Worm (Caenorhabditis elegans) whole organism, late embryonic: ENCODE data around the gene K07C5.3.

Source experiments
- F13H6.1 ChIP-seq: sonication (generic microtip); optimal IDR thresholded peaks from 2 replicates; lab custom pipeline; 2016; ENCODE audit warnings: missing genetic modification characterization, missing compliant biosample characterization
- ceh-9 ChIP-seq: sonication (generic microtip); optimal IDR thresholded peaks from 2 replicates; lab custom pipeline; 2016; ENCODE audit warnings: mild to moderate bottlenecking, missing genetic modification characterization, inconsistent platforms, missing compliant biosample characterization
- dve-1 ChIP-seq: sonication (generic microtip); optimal IDR thresholded peaks from 2 replicates; lab custom pipeline; 2017; ENCODE audit warnings: antibody characterized with exemption, mild to moderate bottlenecking, missing genetic modification characterization, missing compliant biosample characterization
- elt-2 ChIP-seq: sonication (generic microtip); optimal IDR thresholded peaks from 2 replicates; lab custom pipeline; 2016; ENCODE audit warnings: missing genetic modification reagents, missing genetic modification characterization, missing compliant biosample characterization
- fkh-10 ChIP-seq: fragments of 150-350 bp; optimal IDR thresholded peaks from 2 replicates; lab custom pipeline; 2014; ENCODE audit warnings: missing biosample characterization, missing genetic modification reagents, missing genetic modification characterization
- mec-3 ChIP-seq: sonication (generic microtip); optimal IDR thresholded peaks from 2 replicates; lab custom pipeline; 2016; ENCODE audit warnings: borderline replicate concordance, missing genetic modification characterization, missing compliant biosample characterization
- npax-4 ChIP-seq: sonication (generic microtip); optimal IDR thresholded peaks from 2 replicates; lab custom pipeline; 2016; ENCODE audit warnings: missing genetic modification characterization, missing compliant biosample characterization
- pha-4 ChIP-seq: fragments of 150-350 bp; optimal IDR thresholded peaks from 2 replicates; lab custom pipeline; 2018; ENCODE audit warnings: missing biosample characterization, missing genetic modification reagents, missing genetic modification characterization
- ref-2 ChIP-seq: sonication (generic microtip); optimal IDR thresholded peaks from 2 replicates; lab custom pipeline; 2016; ENCODE audit warnings: missing genetic modification characterization, missing compliant biosample characterization
- rnt-1 ChIP-seq: sonication (generic microtip); optimal IDR thresholded peaks from 2 replicates; lab custom pipeline; 2016; ENCODE audit warnings: missing genetic modification characterization, missing compliant biosample characterization
- tbx-2 ChIP-seq: sonication (generic microtip); optimal IDR thresholded peaks from 2 replicates; lab custom pipeline; 2016; ENCODE audit warnings: missing genetic modification characterization, missing compliant biosample characterization
- unc-55 ChIP-seq: sonication (generic microtip); optimal IDR thresholded peaks from 2 replicates; lab custom pipeline; 2017; ENCODE audit warnings: missing biosample characterization, missing genetic modification reagents, missing genetic modification characterization

DNA sequence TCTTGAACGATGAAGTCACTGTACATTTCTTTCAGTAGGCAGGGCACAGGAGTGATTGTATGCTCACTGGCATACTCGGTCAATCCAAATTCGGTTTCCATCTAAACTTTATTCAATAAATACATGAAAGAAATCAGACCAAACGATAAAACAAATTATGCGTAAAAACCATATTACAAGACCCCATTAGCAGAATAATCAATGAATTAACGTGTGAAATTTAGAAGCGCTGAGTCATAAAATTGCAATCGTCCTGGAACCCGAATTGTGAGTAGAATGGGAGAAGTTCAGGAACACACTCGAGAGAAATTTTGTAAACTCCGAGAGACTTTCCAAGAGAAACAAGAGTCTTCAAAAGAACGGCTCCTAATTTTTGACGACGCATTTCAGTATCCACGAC is 23.4 kb upstream of the K07C5.3 start, which contains the start of gene B0024.11:
- TF ChIP-seq pha-4 (tag; lab: Kevin White, UChicago) (no peak), rnt-1 (tag; lab: Kevin White, UChicago) (no peak), ceh-9 (tag; lab: Kevin White, UChicago) (no peak), elt-2 (tag; lab: Kevin White, UChicago) (no peak), fkh-10 (no peak), ref-2 (tag; lab: Kevin White, UChicago) (no peak), F13H6.1 (tag; lab: Kevin White, UChicago) (no peak), npax-4 (tag; lab: Kevin White, UChicago) (no peak), dve-1 (no peak), mec-3 (no peak), tbx-2 (tag; lab: Kevin White, UChicago) (no peak), unc-55 (GFP tag; lab: Kevin White, UChicago) (no peak)
